Worm (Caenorhabditis elegans): ENCODE measurements around the gene pup-2.

ce11 chrIII:5236104-5236503 is 50.4 kb downstream of the pup-2 start, which contains the start of gene prx-10:
- TF ChIP-seq lin-11 (tag; optimal IDR thresholded peaks at IDR 0.05) (no peak), rnt-1 (tag; optimal IDR thresholded peaks at IDR 0.05) (no peak), dmd-4 (tag; optimal IDR thresholded peaks at IDR 0.05; ENCODE audit: borderline replicate concordance) (no peak), pha-4 (tag; optimal IDR thresholded peaks at IDR 0.05) (no peak), ttx-3 (tag; optimal IDR thresholded peaks at IDR 0.05) (no peak), syd-9 (tag; optimal IDR thresholded peaks at IDR 0.05) (no peak), Y22D7AL.16 (tag; optimal IDR thresholded peaks at IDR 0.05) (no peak), pros-1 (tag; optimal IDR thresholded peaks at IDR 0.05) (no peak), ceh-22 (tag; optimal IDR thresholded peaks at IDR 0.05) (no peak), ceh-18 (tag; optimal IDR thresholded peaks at IDR 0.05) (no peak), nhr-11 (tag; optimal IDR thresholded peaks at IDR 0.05) (no peak), unc-86 (tag; optimal IDR thresholded peaks at IDR 0.05) (no peak), ama-1 (optimal IDR thresholded peaks at IDR 0.05) (no peak)
